Worm (Caenorhabditis elegans): Measurements from ENCODE around the gene ZK673.11.

ZK673.11 gene

ce11 chrII:10443898-10444297, 13.2 kb upstream of the ZK673.11 start (continued):
- TF ChIP-seq tag-97 (GFP tag; IDR thresholded peaks at IDR 0.05) (no peak), gei-8 (GFP tag; optimal IDR thresholded peaks at IDR 0.05) (no peak), snpc-1.2 (GFP tag; IDR thresholded peaks at IDR 0.05) (no peak), lin-38 (GFP tag; IDR thresholded peaks at IDR 0.05) (no peak), ceh-28 (tag; optimal IDR thresholded peaks at IDR 0.05) (no peak), daf-8 (GFP tag; IDR thresholded peaks at IDR 0.05) (no peak), hif-1 (tag; optimal IDR thresholded peaks at IDR 0.05) (no peak), unc-130 (GFP tag; optimal IDR thresholded peaks at IDR 0.05) (no peak), zip-2 (tag; optimal IDR thresholded peaks at IDR 0.05) (no peak), ceh-82 (tag; optimal IDR thresholded peaks at IDR 0.05) (no peak), dmd-9 (GFP tag; IDR thresholded peaks at IDR 0.05) (no peak), egl-43 (GFP tag; IDR thresholded peaks at IDR 0.05) (no peak), skn-1 (tag; optimal IDR thresholded peaks at IDR 0.05) (no peak), lir-3 (tag; optimal IDR thresholded peaks at IDR 0.05) (no peak), mdl-1 (tag; optimal IDR thresholded peaks at IDR 0.05) (peak in 1 of 2 experiments; percentile 19), nhr-77 (tag; optimal IDR thresholded peaks at IDR 0.05) (peak; percentile 18), F37D6.2 (tag; optimal IDR thresholded peaks at IDR 0.05) (no peak), Y48G9A.11 (GFP tag; IDR thresholded peaks at IDR 0.05) (no peak)

ce11 chrII:10444971-10445707, 11.9 kb upstream of the ZK673.11 start:
- peak; percentile 36 for TF ChIP-seq T20F7.1 (GFP tag; optimal IDR thresholded peaks at IDR 0.05)
- no peak for TF ChIP-seq ceh-82 (tag; optimal IDR thresholded peaks at IDR 0.05)
- TF ChIP-seq madf-5 (GFP tag; IDR thresholded peaks at IDR 0.05) = no peak
- TF ChIP-seq aha-1 (tag) = peak; percentile 71
- TF ChIP-seq lsy-2 (tag; optimal IDR thresholded peaks at IDR 0.05) = peak in 1 of 2 experiments; percentile 80
- no peak for TF ChIP-seq fos-1 (tag; optimal IDR thresholded peaks at IDR 0.05)
- no peak for TF ChIP-seq nhr-41 (GFP tag; IDR thresholded peaks at IDR 0.05)
- TF ChIP-seq daf-16 (GFP tag; optimal IDR thresholded peaks at IDR 0.05) = peak in 1 of 2 experiments; percentile 97
- peak; percentile 1 for TF ChIP-seq daf-16 (tag; optimal IDR thresholded peaks at IDR 0.05)
- no peak for TF ChIP-seq nhr-28 (tag; optimal IDR thresholded peaks at IDR 0.05)
- peak; percentile 35 for TF ChIP-seq hlh-11 (tag; optimal IDR thresholded peaks at IDR 0.05)
- TF ChIP-seq unc-130 (GFP tag; optimal IDR thresholded peaks at IDR 0.05) = no peak
- peak; percentile 23 for TF ChIP-seq hlh-30 (tag; optimal IDR thresholded peaks at IDR 0.05; ENCODE audit: insufficient read depth)
- TF ChIP-seq hmg-1.1 (GFP tag; IDR thresholded peaks at IDR 0.05) = no peak

DNA sequence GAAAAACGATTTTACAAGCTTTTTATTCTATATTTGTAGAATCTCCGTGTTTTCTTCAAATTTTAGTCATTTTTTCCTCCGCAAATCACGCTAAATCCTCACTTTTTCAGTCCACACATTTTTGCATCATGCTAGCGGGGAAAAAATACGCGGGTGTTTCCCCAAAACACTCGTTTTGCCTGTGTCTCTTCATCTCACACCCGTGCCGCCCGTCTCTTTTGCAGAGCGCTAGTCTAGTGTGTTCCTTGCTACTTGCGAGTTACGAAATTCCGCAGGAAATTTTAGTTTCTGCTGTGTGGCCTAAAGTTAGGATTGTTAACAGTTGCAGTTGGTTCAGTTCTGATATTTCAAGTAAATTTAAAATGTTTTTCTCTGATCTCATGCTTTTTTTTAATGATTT, 11.3 kb upstream of the ZK673.11 start:
- TF ChIP-seq zfp-2 (tag; optimal IDR thresholded peaks at IDR 0.05) (no peak), ceh-44 (GFP tag; IDR thresholded peaks at IDR 0.05) (no peak), dve-1 (tag; optimal IDR thresholded peaks at IDR 0.05; ENCODE audit: insufficient read depth) (no peak), hif-1 (tag; optimal IDR thresholded peaks at IDR 0.05) (peak in 1 of 2 experiments; percentile 30), lin-39 (tag; optimal IDR thresholded peaks at IDR 0.05) (no peak), lin-15B (tag; optimal IDR thresholded peaks at IDR 0.05) (no peak), pha-4 (GFP tag; IDR thresholded peaks at IDR 0.05) (no peak), pha-4 (tag; optimal IDR thresholded peaks at IDR 0.05) (peak; percentile 8), nhr-237 (tag; optimal IDR thresholded peaks at IDR 0.05) (no peak), F37D6.2 (tag; optimal IDR thresholded peaks at IDR 0.05) (no peak), egl-43 (GFP tag; IDR thresholded peaks at IDR 0.05) (no peak), unc-62 (GFP tag; optimal IDR thresholded peaks at IDR 0.05 in 1 of 2) (no peak), unc-62 (tag; optimal IDR thresholded peaks at IDR 0.05) (no peak), nhr-28 (tag; optimal IDR thresholded peaks at IDR 0.05) (peak; percentile 77), lsy-2 (tag; optimal IDR thresholded peaks at IDR 0.05) (no peak), hmg-1.1 (GFP tag; IDR thresholded peaks at IDR 0.05) (peak; percentile 64), mxl-2 (GFP tag; conservative IDR thresholded peaks at IDR 0.05) (no peak), rbr-2 (tag; optimal IDR thresholded peaks at IDR 0.05) (peak; percentile 33), fkh-10 (GFP tag; optimal IDR thresholded peaks at IDR 0.05) (no peak), nhr-102 (tag; optimal IDR thresholded peaks at IDR 0.05) (no peak), daf-19 (GFP tag; conservative IDR thresholded peaks at IDR 0.05) (no peak), ama-1 (optimal IDR thresholded peaks at IDR 0.05) (peak; percentile 23), mdt-29 (GFP tag; IDR thresholded peaks at IDR 0.05) (no peak), ztf-7 (tag; optimal IDR thresholded peaks at IDR 0.05) (no peak), skn-1 (tag; optimal IDR thresholded peaks at IDR 0.05) (no peak), jun-1 (tag; optimal IDR thresholded peaks at IDR 0.05) (no peak), aha-1 (tag) (peak; percentile 83)
